Worm (Caenorhabditis elegans) whole organism, late embryonic: Measurements from ENCODE around the gene dach-1.

Experiments used
- C08G9.2 ChIP-seq: sonication (generic microtip); optimal IDR thresholded peaks from 2 replicates; lab custom pipeline; 2016; ENCODE audit warnings: mild to moderate bottlenecking, missing genetic modification characterization, moderate library complexity, missing compliant biosample characterization
- K02D7.2 ChIP-seq: sonication (generic microtip); optimal IDR thresholded peaks from 2 replicates; lab custom pipeline; 2017; ENCODE audit warnings: mild to moderate bottlenecking, missing genetic modification characterization, missing compliant biosample characterization
- T23F11.4 ChIP-seq: fragments of 200-800 bp; sonication (Bioruptor generic); optimal IDR thresholded peaks from 2 replicates; lab custom pipeline; 2018; ENCODE audit warnings: mild to moderate bottlenecking, missing genetic modification characterization, missing compliant biosample characterization
- Y22D7AL.16 ChIP-seq: sonication (generic microtip); optimal IDR thresholded peaks from 2 replicates; lab custom pipeline; 2016; ENCODE audit warnings: missing genetic modification characterization, missing compliant biosample characterization
- ahr-1 ChIP-seq: sonication (generic microtip); optimal IDR thresholded peaks from 2 replicates; lab custom pipeline; 2016; ENCODE audit warnings: missing genetic modification characterization, missing compliant biosample characterization
- ceh-14 ChIP-seq: sonication (generic microtip); optimal IDR thresholded peaks from 2 replicates; lab custom pipeline; 2016; ENCODE audit warnings: missing genotype, missing genetic modification characterization, missing compliant biosample characterization
- ceh-18 ChIP-seq: sonication (generic microtip); optimal IDR thresholded peaks from 2 replicates; lab custom pipeline; 2016; ENCODE audit warnings: missing genetic modification characterization, missing compliant biosample characterization
- ceh-19 ChIP-seq: fragments of 200-800 bp; sonication (Bioruptor generic); optimal IDR thresholded peaks from 2 replicates; lab custom pipeline; 2018; ENCODE audit warnings: mild to moderate bottlenecking, missing genetic modification characterization, missing compliant biosample characterization
- ceh-22 ChIP-seq: sonication (generic microtip); optimal IDR thresholded peaks from 2 replicates; lab custom pipeline; 2017; ENCODE audit warnings: missing biosample characterization, missing genetic modification characterization
- ceh-30 ChIP-seq: fragments of 150-350 bp; optimal IDR thresholded peaks from 2 replicates; lab custom pipeline; 2014; ENCODE audit warnings: missing biosample characterization, missing genetic modification characterization
- ceh-34 ChIP-seq: sonication (generic microtip); optimal IDR thresholded peaks from 2 replicates; lab custom pipeline; 2016; ENCODE audit warnings: mild to moderate bottlenecking, missing genetic modification characterization, missing compliant biosample characterization
- ceh-45 ChIP-seq: fragments of 200-800 bp; sonication (Bioruptor generic); IDR thresholded peaks from 2 replicates; pipeline ENCODE4 v1.3.6; 2022; ENCODE audit warnings: missing genetic modification reagents, missing genetic modification characterization, missing compliant biosample characterization
- ceh-6 ChIP-seq: fragments of 200-800 bp; sonication (Bioruptor generic); optimal IDR thresholded peaks from 2 replicates; lab custom pipeline; 2018; ENCODE audit warnings: mild to moderate bottlenecking, missing genetic modification characterization, missing compliant biosample characterization
- ceh-9 ChIP-seq: sonication (generic microtip); optimal IDR thresholded peaks from 2 replicates; lab custom pipeline; 2016; ENCODE audit warnings: mild to moderate bottlenecking, missing genetic modification characterization, inconsistent platforms, missing compliant biosample characterization
- dmd-4 ChIP-seq: sonication (generic microtip); optimal IDR thresholded peaks from 2 replicates; lab custom pipeline; 2016; ENCODE audit warnings: borderline replicate concordance, missing genetic modification characterization, missing compliant biosample characterization
- elt-2 ChIP-seq: sonication (generic microtip); optimal IDR thresholded peaks from 2 replicates; lab custom pipeline; 2016; ENCODE audit warnings: missing genetic modification reagents, missing genetic modification characterization, missing compliant biosample characterization
- elt-4 ChIP-seq: sonication (generic microtip); optimal IDR thresholded peaks from 2 replicates; lab custom pipeline; 2016; ENCODE audit warnings: missing genetic modification characterization, missing compliant biosample characterization
- ets-4 ChIP-seq: sonication (generic microtip); optimal IDR thresholded peaks from 2 replicates; lab custom pipeline; 2016; ENCODE audit warnings: missing genetic modification characterization, missing compliant biosample characterization
- fax-1 ChIP-seq: sonication (generic microtip); optimal IDR thresholded peaks from 2 replicates; lab custom pipeline; 2016; ENCODE audit warnings: missing genotype, missing genetic modification characterization, missing compliant biosample characterization
- gmeb-2 ChIP-seq: sonication (generic microtip); optimal IDR thresholded peaks from 2 replicates; lab custom pipeline; 2016; ENCODE audit warnings: missing genetic modification characterization, inconsistent platforms, missing compliant biosample characterization
- hlh-15 ChIP-seq: sonication (generic microtip); optimal IDR thresholded peaks from 2 replicates; lab custom pipeline; 2016; ENCODE audit warnings: missing genetic modification characterization, missing compliant biosample characterization
- hlh-30 ChIP-seq: sonication (generic microtip); optimal IDR thresholded peaks from 2 replicates; lab custom pipeline; 2017; ENCODE audit warnings: antibody characterized with exemption, missing genetic modification characterization, missing compliant biosample characterization; ENCODE audit not compliant: insufficient read depth
- hlh-8 ChIP-seq: sonication (generic microtip); optimal IDR thresholded peaks from 2 replicates; lab custom pipeline; 2016; ENCODE audit warnings: missing genotype, missing genetic modification characterization, missing compliant biosample characterization
- lim-6 ChIP-seq: sonication (generic microtip); optimal IDR thresholded peaks from 2 replicates; lab custom pipeline; 2016; ENCODE audit warnings: missing genetic modification characterization, missing compliant biosample characterization
- lin-11 ChIP-seq: fragments of 200-800 bp; sonication (Bioruptor generic); optimal IDR thresholded peaks from 2 replicates; lab custom pipeline; 2018; ENCODE audit warnings: mild to moderate bottlenecking, missing genetic modification characterization, missing compliant biosample characterization
- madf-2 ChIP-seq: sonication (generic microtip); optimal IDR thresholded peaks from 2 replicates; lab custom pipeline; 2017; ENCODE audit warnings: missing genetic modification characterization, missing compliant biosample characterization
- odd-2 ChIP-seq: sonication (generic microtip); optimal IDR thresholded peaks from 2 replicates; lab custom pipeline; 2017; ENCODE audit warnings: antibody characterized with exemption, mild to moderate bottlenecking, missing genetic modification characterization, missing compliant biosample characterization
- pha-2 ChIP-seq: sonication (generic microtip); optimal IDR thresholded peaks from 2 replicates; lab custom pipeline; 2017; ENCODE audit warnings: mild to moderate bottlenecking, missing genetic modification characterization, missing compliant biosample characterization
- pha-4 ChIP-seq: fragments of 150-350 bp; optimal IDR thresholded peaks from 2 replicates; lab custom pipeline; 2018; ENCODE audit warnings: missing biosample characterization, missing genetic modification reagents, missing genetic modification characterization
- pqm-1 ChIP-seq: sonication (generic microtip); optimal IDR thresholded peaks from 2 replicates; lab custom pipeline; 2016; ENCODE audit warnings: missing genetic modification characterization, missing compliant biosample characterization
- pros-1 ChIP-seq: fragments of 150-350 bp; optimal IDR thresholded peaks from 2 replicates; lab custom pipeline; 2014; ENCODE audit warnings: missing biosample characterization, missing genetic modification reagents, missing genetic modification characterization
- ref-2 ChIP-seq: sonication (generic microtip); optimal IDR thresholded peaks from 2 replicates; lab custom pipeline; 2016; ENCODE audit warnings: missing genetic modification characterization, missing compliant biosample characterization
- rnt-1 ChIP-seq: sonication (generic microtip); optimal IDR thresholded peaks from 2 replicates; lab custom pipeline; 2016; ENCODE audit warnings: missing genetic modification characterization, missing compliant biosample characterization
- tbx-7 ChIP-seq: sonication (generic microtip); optimal IDR thresholded peaks from 2 replicates; lab custom pipeline; 2016; ENCODE audit warnings: missing genotype, missing genetic modification characterization, missing compliant biosample characterization
- unc-3 ChIP-seq, 2 experiments: fragments of 200-800 bp in 1 of 2; sonication (Bioruptor generic) in 1 of 2; sonication (generic microtip) in 1 of 2; conservative IDR thresholded peaks in 1 of 2; optimal IDR thresholded peaks in 1 of 2; 2 replicates each; pipeline versions ENCODE4 v1.3.6 to Lab custom; 2016 to 2022; ENCODE audit warnings: missing compliant biosample characterization in 2 of 2, missing genetic modification characterization in 2 of 2, missing genetic modification reagents in 1 of 2
- unc-55 ChIP-seq: sonication (generic microtip); optimal IDR thresholded peaks from 2 replicates; lab custom pipeline; 2017; ENCODE audit warnings: missing biosample characterization, missing genetic modification reagents, missing genetic modification characterization
- unc-86 ChIP-seq: sonication (generic microtip); optimal IDR thresholded peaks from 2 replicates; lab custom pipeline; 2016; ENCODE audit warnings: missing genetic modification characterization, missing compliant biosample characterization
- zip-5 ChIP-seq: sonication (generic microtip); optimal IDR thresholded peaks from 2 replicates; lab custom pipeline; 2016; ENCODE audit warnings: missing genetic modification characterization, missing compliant biosample characterization
- ztf-16 ChIP-seq: sonication (generic microtip); optimal IDR thresholded peaks from 2 replicates; lab custom pipeline; 2017; ENCODE audit warnings: missing genetic modification characterization, missing compliant biosample characterization

The dach-1 gene

DNA sequence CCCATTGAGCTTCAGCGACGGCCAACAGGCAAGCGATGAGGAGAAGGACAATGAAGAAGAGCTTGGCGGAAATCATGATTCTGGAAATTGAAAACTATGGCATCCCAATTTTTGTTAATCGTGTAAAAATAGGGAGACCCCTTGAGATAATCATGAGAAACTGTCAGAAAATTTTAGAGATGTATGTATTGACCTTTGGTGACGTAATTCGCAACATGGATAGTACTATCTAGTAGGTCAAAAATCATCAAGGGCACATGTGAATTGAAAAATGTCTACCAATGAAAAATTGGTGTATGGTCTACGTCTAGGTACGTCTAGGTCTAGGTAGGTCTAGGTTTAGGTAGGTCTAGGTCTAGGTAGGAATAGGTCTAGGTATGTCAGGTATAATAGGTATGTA lies 29.2 kb downstream of the dach-1 start, which contains the start of gene nlp-34:
TSS of gene nlp-34 (minus strand) at position 82 of the 400 bp plus-strand sequence.
- TF ChIP-seq unc-55 (GFP tag; lab: Kevin White, UChicago) (no peak), ceh-34 (tag; lab: Kevin White, UChicago) (no peak), ztf-16 (tag; lab: Kevin White, UChicago) (no peak)
- TF ChIP-seq, all 69 proteins: peak for 0

ce11 chrV:3979819-3980218 lies 30.0 kb downstream of the dach-1 start, which contains the start of gene nlp-31:
nlp-31 (plus strand) TSS chrV:3980055.
- TF ChIP-seq K02D7.2 (tag; lab: Kevin White, UChicago) (no peak), ref-2 (tag; lab: Kevin White, UChicago) (peak; percentile 3), Y22D7AL.16 (no peak), T23F11.4 (GFP tag; lab: Kevin White, UChicago) (no peak), pqm-1 (no peak), ahr-1 (tag; lab: Kevin White, UChicago) (no peak), ztf-16 (tag; lab: Kevin White, UChicago) (no peak), elt-2 (peak; percentile 61), unc-3 (GFP tag; conservative IDR thresholded peaks at IDR 0.05; lab: Robert Waterston, UW) (no peak), unc-3 (tag; optimal IDR thresholded peaks at IDR 0.05; lab: Kevin White, UChicago) (no peak), ceh-14 (tag; lab: Kevin White, UChicago) (no peak), ets-4 (tag; lab: Kevin White, UChicago) (no peak), lim-6 (no peak), C08G9.2 (no peak), unc-86 (tag; lab: Kevin White, UChicago) (no peak), pha-4 (tag; lab: Kevin White, UChicago) (no peak), ceh-22 (tag; lab: Kevin White, UChicago) (no peak)

DNA sequence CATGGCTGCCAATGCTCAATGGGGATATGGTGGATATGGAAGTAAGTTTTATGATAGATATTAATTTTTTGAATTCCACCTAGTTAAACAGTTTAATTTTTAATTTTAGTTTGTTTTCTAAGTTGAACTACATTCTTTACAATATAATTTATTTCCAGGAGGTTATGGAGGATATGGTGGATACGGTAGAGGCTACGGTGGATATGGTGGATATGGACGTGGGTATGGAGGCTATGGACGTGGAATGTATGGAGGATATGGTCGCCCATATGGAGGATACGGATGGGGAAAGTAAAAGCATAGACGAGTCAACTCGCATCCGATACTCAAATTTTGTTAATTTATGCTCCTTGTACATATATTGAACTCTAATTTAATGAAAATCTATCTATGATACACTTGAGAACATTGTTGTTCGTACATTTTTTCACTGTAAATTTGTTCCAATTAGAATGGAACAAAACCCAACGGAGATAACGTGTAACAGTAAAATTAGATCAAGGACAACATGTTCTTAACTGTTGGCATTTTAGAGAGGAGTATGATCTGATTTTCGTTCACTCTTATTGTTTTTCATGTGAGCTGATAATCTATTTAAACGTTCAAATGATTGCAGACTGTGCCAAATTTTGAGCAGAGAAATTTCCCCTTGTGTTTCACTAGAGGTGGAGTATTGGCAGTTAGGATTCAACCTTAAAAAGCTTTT lies 30.6 kb downstream of the dach-1 start:
- TF ChIP-seq odd-2 (tag; lab: Kevin White, UChicago) (no peak), ceh-9 (tag; lab: Kevin White, UChicago) (no peak), hlh-8 (tag; lab: Kevin White, UChicago) (no peak), ceh-19 (GFP tag; lab: Kevin White, UChicago) (no peak), hlh-15 (no peak), ceh-34 (tag; lab: Kevin White, UChicago) (no peak), ets-4 (tag; lab: Kevin White, UChicago) (no peak), dmd-4 (tag; lab: Kevin White, UChicago) (no peak), ceh-45 (GFP tag; lab: Robert Waterston, UW) (no peak), fax-1 (tag; lab: Kevin White, UChicago) (no peak), zip-5 (tag; lab: Kevin White, UChicago) (no peak), pha-4 (tag; lab: Kevin White, UChicago) (no peak)
- TF ChIP-seq, all 69 proteins: peak for 0

ce11 chrV:3981680-3982079 lies 31.9 kb downstream of the dach-1 start, which contains the start of gene nlp-30:
nlp-30 (plus strand) TSS chrV:3981980.
- TF ChIP-seq unc-3 (GFP tag; conservative IDR thresholded peaks at IDR 0.05; lab: Robert Waterston, UW) (no peak), unc-3 (tag; optimal IDR thresholded peaks at IDR 0.05; lab: Kevin White, UChicago) (no peak), elt-4 (tag; lab: Kevin White, UChicago) (no peak), C08G9.2 (no peak), madf-2 (tag; lab: Kevin White, UChicago) (no peak), hlh-30 (tag; lab: Kevin White, UChicago) (no peak), tbx-7 (no peak), unc-86 (tag; lab: Kevin White, UChicago) (no peak), ceh-30 (tag; lab: Kevin White, UChicago) (no peak), ceh-6 (no peak), gmeb-2 (no peak), pha-2 (tag; lab: Kevin White, UChicago) (no peak), fax-1 (tag; lab: Kevin White, UChicago) (no peak), ceh-9 (tag; lab: Kevin White, UChicago) (no peak), rnt-1 (no peak), ceh-18 (tag; lab: Kevin White, UChicago) (no peak), pros-1 (tag; lab: Kevin White, UChicago) (no peak), lin-11 (tag; lab: Kevin White, UChicago) (no peak)
- TF ChIP-seq, all 69 proteins: peak for 0
